Worm (Caenorhabditis elegans): ENCODE measurements around the gene B0212.3.

ce11 chrIV:3578667-3579066, 38.7 kb downstream of the B0212.3 start:
- TF ChIP-seq nhr-67 (tag; optimal IDR thresholded peaks at IDR 0.05) (no peak), unc-39 (tag; optimal IDR thresholded peaks at IDR 0.05) (no peak), elt-2 (tag; optimal IDR thresholded peaks at IDR 0.05) (no peak), nhr-25 (tag; optimal IDR thresholded peaks at IDR 0.05) (no peak), pqm-1 (tag; optimal IDR thresholded peaks at IDR 0.05) (no peak), lsy-12 (tag; optimal IDR thresholded peaks at IDR 0.05) (no peak), nhr-23 (tag; optimal IDR thresholded peaks at IDR 0.05) (no peak), ama-1 (optimal IDR thresholded peaks at IDR 0.05) (no peak), fos-1 (tag; optimal IDR thresholded peaks at IDR 0.05) (no peak), nhr-237 (tag; optimal IDR thresholded peaks at IDR 0.05) (no peak), jun-1 (tag; optimal IDR thresholded peaks at IDR 0.05) (no peak), ztf-4 (tag; optimal IDR thresholded peaks at IDR 0.05) (no peak)

Measured in whole organism, L3 larva.